Worm (Caenorhabditis elegans) whole organism, L3 larva: ENCODE measurements around the gene F53F8.3.

Experiments used
- ama-1 ChIP-seq: fragments of 150-350 bp; optimal IDR thresholded peaks from 2 replicates; lab custom pipeline; 2018
- elt-3 ChIP-seq, 3 experiments: fragments of 150-350 bp in 1 of 3; sonication (generic microtip) in 2 of 3; optimal IDR thresholded peaks; 2 replicates in 2 of 3; 4 replicates in 1 of 3; lab custom pipeline; 2014 to 2017; ENCODE audit warnings: missing biosample characterization in 3 of 3, missing genetic modification characterization in 3 of 3
- nfya-1 ChIP-seq: sonication (generic microtip); optimal IDR thresholded peaks from 2 replicates; lab custom pipeline; 2017; ENCODE audit warnings: missing genetic modification characterization, mild to moderate bottlenecking, missing compliant biosample characterization, antibody characterized with exemption, moderate library complexity; ENCODE audit not compliant: insufficient read depth
- snpc-4 ChIP-seq: fragments of 150-350 bp; optimal IDR thresholded peaks from 2 replicates; lab custom pipeline; 2014; ENCODE audit warnings: missing biosample characterization, missing genetic modification characterization
- zag-1 ChIP-seq: fragments of 150-350 bp; optimal IDR thresholded peaks from 2 replicates; lab custom pipeline; 2014; ENCODE audit warnings: missing biosample characterization, missing genetic modification characterization
- ztf-11 ChIP-seq: fragments of 150-350 bp; optimal IDR thresholded peaks from 2 replicates; lab custom pipeline; 2014; ENCODE audit warnings: missing biosample characterization, missing genetic modification characterization

DNA sequence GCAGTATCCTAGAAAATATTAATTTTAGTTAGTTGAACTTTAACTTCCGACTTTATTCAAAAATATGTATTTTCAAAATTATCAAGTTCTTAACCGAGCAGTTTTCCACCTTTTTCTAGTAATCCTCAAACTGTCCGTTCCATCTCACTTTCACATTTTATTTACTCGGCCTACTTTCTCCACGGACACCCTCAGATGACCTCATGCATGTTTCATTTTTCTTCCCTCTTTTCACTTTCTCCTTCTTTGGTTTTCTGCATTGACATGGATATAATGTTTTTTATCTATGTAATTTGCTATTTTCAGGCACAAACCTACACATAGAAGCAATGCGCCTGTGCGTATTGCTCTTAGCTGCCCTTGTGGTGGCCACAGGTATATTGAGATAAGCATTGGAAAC is 22.4 kb downstream of the F53F8.3 start, which contains the start of gene mlt-11:
- TF ChIP-seq ama-1 (no peak), elt-3 (tag; optimal IDR thresholded peaks at IDR 0.05; lab: Kevin White, UChicago) (no peak), snpc-4 (no peak), ztf-11 (no peak), zag-1 (tag; lab: Kevin White, UChicago) (no peak), nfya-1 (no peak)
